Worm (Caenorhabditis elegans): Measurements from ENCODE around the gene F41H10.3.

F41H10.3 gene

DNA sequence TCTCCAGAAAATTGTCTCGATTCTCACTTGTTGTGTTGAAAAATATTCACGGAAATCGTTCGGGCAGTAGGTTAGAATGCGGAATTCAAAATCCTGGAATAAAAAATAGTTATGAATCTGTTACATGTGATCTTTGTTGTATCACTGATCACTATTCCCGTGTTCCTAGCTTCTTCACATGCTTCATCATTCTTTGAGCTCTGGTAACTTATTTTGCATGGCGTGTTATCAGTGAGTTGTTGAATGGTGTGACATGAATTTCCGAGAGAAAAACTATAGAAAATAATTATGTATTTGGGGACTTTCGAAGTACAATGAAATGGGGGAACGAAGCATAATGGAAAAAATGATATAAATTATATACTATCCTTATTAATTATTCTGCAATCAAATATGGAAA, 24.0 kb downstream of the F41H10.3 start:
- no peak for TF ChIP-seq ceh-88 (GFP tag; IDR thresholded peaks at IDR 0.05)
- no peak for TF ChIP-seq ama-1 (optimal IDR thresholded peaks at IDR 0.05)
- TF ChIP-seq lin-35 (GFP tag; optimal IDR thresholded peaks at IDR 0.05) = peak in 1 of 2 experiments; percentile 43
- no peak for TF ChIP-seq xbp-1 (tag; optimal IDR thresholded peaks at IDR 0.05)
- no peak for TF ChIP-seq nhr-47 (tag; optimal IDR thresholded peaks at IDR 0.05)
- peak; percentile 54 for TF ChIP-seq elt-2 (tag; optimal IDR thresholded peaks at IDR 0.05)
- TF ChIP-seq nhr-71 (tag; optimal IDR thresholded peaks at IDR 0.05) = peak; percentile 18

DNA sequence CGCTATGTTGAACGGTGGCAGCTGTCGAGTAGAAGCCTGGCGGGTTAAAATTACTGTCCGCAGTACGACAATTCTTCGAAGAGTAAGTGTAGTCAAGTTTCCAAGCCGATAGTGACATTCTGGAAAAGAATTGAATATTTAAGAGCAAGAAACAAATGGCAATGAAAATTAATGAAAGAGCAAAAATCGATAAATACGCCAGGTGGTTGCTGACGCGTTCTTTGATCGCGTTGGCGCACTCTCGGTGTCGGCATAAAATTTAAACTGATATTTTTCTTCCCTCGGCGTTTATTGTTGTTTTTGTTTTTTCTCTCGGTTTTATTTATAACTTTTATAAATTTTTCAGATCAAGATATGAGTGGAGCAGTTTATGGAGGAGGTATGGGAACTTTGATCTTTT, 25.1 kb downstream of the F41H10.3 start, which contains the start of the genes perm-3 and swsn-6:
TSS of gene perm-3 (minus strand) at position 118 of the 400 bp plus-strand sequence.
TSS of gene swsn-6 (plus strand) at position 347 of the 400 bp plus-strand sequence.
- TF ChIP-seq Y116A8C.19 (tag; optimal IDR thresholded peaks at IDR 0.05; ENCODE audit: borderline replicate concordance) = no peak
- peak; percentile 82 for TF ChIP-seq C16A3.4 (tag; optimal IDR thresholded peaks at IDR 0.05)
- TF ChIP-seq nhr-47 (tag; optimal IDR thresholded peaks at IDR 0.05) = peak; percentile 91
- no peak for TF ChIP-seq sup-37 (GFP tag; optimal IDR thresholded peaks at IDR 0.05)
- peak in 1 of 2 experiments; percentile 52 for TF ChIP-seq mdl-1 (tag; optimal IDR thresholded peaks at IDR 0.05)
- peak; percentile 89 for TF ChIP-seq rnt-1 (tag; optimal IDR thresholded peaks at IDR 0.05)
- TF ChIP-seq nhr-84 (tag; optimal IDR thresholded peaks at IDR 0.05) = no peak
- peak; percentile 81 for TF ChIP-seq unc-86 (tag; optimal IDR thresholded peaks at IDR 0.05)
- no peak for TF ChIP-seq alr-1 (tag; optimal IDR thresholded peaks at IDR 0.05; ENCODE audit: borderline replicate concordance)
- peak; percentile 83 for TF ChIP-seq lin-14 (GFP tag; optimal IDR thresholded peaks at IDR 0.05)
- peak; percentile 61 for TF ChIP-seq zip-4 (GFP tag; optimal IDR thresholded peaks at IDR 0.05)
- no peak for TF ChIP-seq pag-3 (tag; optimal IDR thresholded peaks at IDR 0.05; ENCODE audit: borderline replicate concordance, insufficient read depth)
- TF ChIP-seq isw-1 (GFP tag; IDR thresholded peaks at IDR 0.05) = peak; percentile 76
- no peak for TF ChIP-seq nhr-28 (tag; optimal IDR thresholded peaks at IDR 0.05)
- TF ChIP-seq snu-23 (GFP tag; optimal IDR thresholded peaks at IDR 0.05) = peak; percentile 89
- no peak for TF ChIP-seq ceh-63 (GFP tag; optimal IDR thresholded peaks at IDR 0.05)
- peak; percentile 94 for TF ChIP-seq mep-1 (tag; optimal IDR thresholded peaks at IDR 0.05)
- peak; percentile 19; the same call in 1 of the 2 replicates for TF ChIP-seq ceh-88 (GFP tag; IDR thresholded peaks at IDR 0.05)
- TF ChIP-seq mef-2 (tag; optimal IDR thresholded peaks at IDR 0.05) = peak; percentile 23
- no peak for TF ChIP-seq unc-98 (GFP tag; IDR thresholded peaks at IDR 0.05)
- TF ChIP-seq ztf-4 (tag; optimal IDR thresholded peaks at IDR 0.05) = peak; percentile 61
- no peak for TF ChIP-seq lir-3 (tag; optimal IDR thresholded peaks at IDR 0.05; ENCODE audit: poor library complexity)
- TF ChIP-seq skn-1 (tag; optimal IDR thresholded peaks at IDR 0.05) = peak; percentile 29
- TF ChIP-seq lin-15B (tag; optimal IDR thresholded peaks at IDR 0.05) = peak; percentile 75
- TF ChIP-seq aha-1 (tag; optimal IDR thresholded peaks at IDR 0.05) = peak; percentile 16
- peak in 1 of 2 experiments; percentile 39 for TF ChIP-seq ztf-11 (tag; optimal IDR thresholded peaks at IDR 0.05)
- TF ChIP-seq mab-9 (GFP tag; IDR thresholded peaks at IDR 0.05) = peak; percentile 39; the same call in 1 of the 2 replicates
- peak; percentile 87 for TF ChIP-seq lin-39 (tag; optimal IDR thresholded peaks at IDR 0.05)
- peak in 2 of 6 experiments; percentile 26 to 78 for TF ChIP-seq elt-3 (tag; optimal IDR thresholded peaks at IDR 0.05)
- no peak for TF ChIP-seq fkh-4 (tag; optimal IDR thresholded peaks at IDR 0.05; ENCODE audit: borderline replicate concordance)
- peak; percentile 78 to 85 for TF ChIP-seq efl-1 (optimal IDR thresholded peaks at IDR 0.05)
- TF ChIP-seq efl-1 (GFP tag; optimal IDR thresholded peaks at IDR 0.05 in 1 of 2) = peak; percentile 84 to 98
- TF ChIP-seq nhr-90 (tag; optimal IDR thresholded peaks at IDR 0.05; ENCODE audit: poor library complexity) = peak; percentile 82
- TF ChIP-seq ama-1 (optimal IDR thresholded peaks at IDR 0.05) = peak; percentile 42
- TF ChIP-seq tbx-2 (tag; optimal IDR thresholded peaks at IDR 0.05) = peak; percentile 82
- peak; percentile 84 for TF ChIP-seq nhr-20 (tag; optimal IDR thresholded peaks at IDR 0.05)
- no peak for TF ChIP-seq egl-27 (tag; optimal IDR thresholded peaks at IDR 0.05)
- peak; percentile 78 to 84 (median 84) for TF ChIP-seq dpl-1 (GFP tag; optimal IDR thresholded peaks at IDR 0.05)
- no peak for TF ChIP-seq zag-1 (tag; optimal IDR thresholded peaks at IDR 0.05)
- TF ChIP-seq hpl-2 (GFP tag; optimal IDR thresholded peaks at IDR 0.05) = peak; percentile 17
- TF ChIP-seq egl-13 (tag; optimal IDR thresholded peaks at IDR 0.05) = peak; percentile 77
- TF ChIP-seq nhr-85 (tag) = peak; percentile 85
- TF ChIP-seq F16B12.6 (tag; optimal IDR thresholded peaks at IDR 0.05) = peak; percentile 64
- TF ChIP-seq unc-30 (tag; optimal IDR thresholded peaks at IDR 0.05) = no peak
- peak; percentile 53 for TF ChIP-seq blmp-1 (tag; optimal IDR thresholded peaks at IDR 0.05)
- TF ChIP-seq unc-62 (GFP tag; optimal IDR thresholded peaks at IDR 0.05) = no peak
